Fruit fly (Drosophila melanogaster) whole organism, embryonic: Measurements from ENCODE around the gene CG42535.

Source experiments
- CG10979 ChIP-seq: fragments of 200-800 bp; sonication (Bioruptor generic); optimal IDR thresholded peaks from 2 replicates; lab custom pipeline; 2018; ENCODE audit warnings: missing biosample characterization, mild to moderate bottlenecking, missing genetic modification characterization, moderate library complexity
- CG11085 ChIP-seq: fragments of 200-800 bp; sonication (Bioruptor generic); IDR thresholded peaks from 2 replicates; pipeline ENCODE4 v1.3.6; 2022; ENCODE audit warnings: missing biosample characterization, missing genetic modification characterization
- CG11093 ChIP-seq: fragments of 200-800 bp; sonication (Bioruptor generic); IDR thresholded peaks from 3 replicates; pipeline ENCODE4 v1.3.6; 2022; ENCODE audit warnings: missing biosample characterization, missing genetic modification characterization
- CG1529 ChIP-seq: fragments of 200-800 bp; sonication (Bioruptor generic); optimal IDR thresholded peaks from 3 replicates; lab custom pipeline; 2018; ENCODE audit warnings: missing biosample characterization, missing genetic modification characterization
- CG15514 ChIP-seq: fragments of 200-800 bp; sonication (Bioruptor generic); optimal IDR thresholded peaks from 3 replicates; lab custom pipeline; 2017; ENCODE audit warnings: missing biosample characterization, missing genetic modification characterization, mild to moderate bottlenecking, moderate library complexity, missing genetic modification reagents
- CG16813 ChIP-seq: fragments of 200-800 bp; sonication (Bioruptor generic); IDR thresholded peaks from 3 replicates; pipeline ENCODE4 v1.3.6; 2022; ENCODE audit warnings: missing biosample characterization, missing genetic modification characterization; ENCODE audit not compliant: partially characterized antibody
- CG17361 ChIP-seq: fragments of 200-800 bp; sonication (Bioruptor generic); IDR thresholded peaks from 3 replicates; pipeline ENCODE4 v1.3.6; 2022; ENCODE audit warnings: missing biosample characterization, missing genetic modification characterization
- CG17568 ChIP-seq: fragments of 200-800 bp; sonication (Bioruptor generic); optimal IDR thresholded peaks from 2 replicates; lab custom pipeline; 2018; ENCODE audit warnings: missing biosample characterization, mild to moderate bottlenecking, missing genetic modification characterization, moderate library complexity
- CG18262 ChIP-seq: fragments of 200-800 bp; optimal IDR thresholded peaks from 3 replicates; lab custom pipeline; 2019; ENCODE audit warnings: missing biosample characterization, mild to moderate bottlenecking, missing genetic modification characterization, moderate library complexity
- CG31224 ChIP-seq: fragments of 200-800 bp; sonication (Bioruptor generic); IDR thresholded peaks from 2 replicates; pipeline ENCODE4 v1.3.6; 2022; ENCODE audit warnings: missing biosample characterization, missing genetic modification characterization
- CG31441 ChIP-seq: fragments of 200-800 bp; sonication (Bioruptor generic); IDR thresholded peaks from 2 replicates; pipeline ENCODE4 v1.3.6; 2022; ENCODE audit warnings: missing biosample characterization, missing genetic modification characterization
- CG3838 ChIP-seq: fragments of 200-800 bp; sonication (Bioruptor generic); optimal IDR thresholded peaks from 3 replicates; lab custom pipeline; 2016; ENCODE audit warnings: missing biosample characterization, missing genetic modification characterization
- CG8388 ChIP-seq: fragments of 200-800 bp; sonication (Bioruptor generic); optimal IDR thresholded peaks from 2 replicates; lab custom pipeline; 2019; ENCODE audit warnings: missing biosample characterization, mild to moderate bottlenecking, missing genetic modification characterization, moderate library complexity
- CG8924 ChIP-seq: fragments of 200-800 bp; optimal IDR thresholded peaks from 3 replicates; lab custom pipeline; 2019; ENCODE audit warnings: missing biosample characterization, mild to moderate bottlenecking, missing genetic modification characterization, moderate library complexity
- CG9727 ChIP-seq: fragments of 200-800 bp; sonication (Bioruptor generic); optimal IDR thresholded peaks from 3 replicates; lab custom pipeline; 2017; ENCODE audit warnings: missing biosample characterization, mild to moderate bottlenecking, missing genetic modification characterization
- D19B ChIP-seq: fragments of 200-800 bp; sonication (Bioruptor generic); optimal IDR thresholded peaks from 2 replicates; lab custom pipeline; 2017; ENCODE audit warnings: missing biosample characterization, mild to moderate bottlenecking, missing genetic modification characterization
- Dad ChIP-seq: fragments of 200-800 bp; sonication (Bioruptor generic); optimal IDR thresholded peaks from 3 replicates; lab custom pipeline; 2016; ENCODE audit warnings: missing biosample characterization, missing genetic modification characterization
- Drgx ChIP-seq: fragments of 200-800 bp; sonication (Bioruptor generic); IDR thresholded peaks from 2 replicates; pipeline ENCODE4 v1.3.6; 2022; ENCODE audit warnings: missing biosample characterization, missing genetic modification characterization
- Med ChIP-seq: fragments of 200-800 bp; sonication (Bioruptor generic); peaks from one replicate; lab custom pipeline; 2016; ENCODE audit warnings: missing biosample characterization, missing genetic modification characterization, mild to moderate bottlenecking, inconsistent platforms, moderate library complexity
- Meics ChIP-seq: fragments of 200-800 bp; sonication (Bioruptor generic); optimal IDR thresholded peaks from 2 replicates; lab custom pipeline; 2017; ENCODE audit warnings: missing biosample characterization, mild to moderate bottlenecking, missing genetic modification characterization
- Nf-YA ChIP-seq: fragments of 200-800 bp; sonication (Bioruptor generic); IDR thresholded peaks from 2 replicates; pipeline ENCODE4 v1.3.6; 2022; ENCODE audit warnings: missing biosample characterization, missing genetic modification characterization
- Oli ChIP-seq: fragments of 200-800 bp; sonication (Bioruptor generic); optimal IDR thresholded peaks from 2 replicates; lab custom pipeline; 2018; ENCODE audit warnings: missing biosample characterization, mild to moderate bottlenecking, missing genetic modification characterization, moderate library complexity
- Sox102F ChIP-seq: fragments of 200-800 bp; sonication (Bioruptor generic); optimal IDR thresholded peaks from 2 replicates; lab custom pipeline; 2018; ENCODE audit warnings: missing biosample characterization, mild to moderate bottlenecking, missing genetic modification characterization, moderate library complexity
- Ssrp ChIP-seq: fragments of 200-800 bp; sonication (Bioruptor generic); optimal IDR thresholded peaks from 2 replicates; lab custom pipeline; 2018; ENCODE audit warnings: missing biosample characterization, mild to moderate bottlenecking, missing genetic modification characterization, moderate library complexity
- Xbp1 ChIP-seq: fragments of 200-800 bp; sonication (Bioruptor generic); optimal IDR thresholded peaks from 3 replicates; lab custom pipeline; 2016; ENCODE audit warnings: missing biosample characterization, mild to moderate bottlenecking, missing genetic modification characterization
- abd-A ChIP-seq: fragments of 200-800 bp; sonication (Bioruptor generic); optimal IDR thresholded peaks from 3 replicates; lab custom pipeline; 2019; ENCODE audit warnings: missing biosample characterization, mild to moderate bottlenecking, missing genetic modification characterization, moderate library complexity
- ap ChIP-seq: fragments of 200-800 bp; sonication (Bioruptor generic); IDR thresholded peaks from 2 replicates; pipeline ENCODE4 v1.3.6; 2022; ENCODE audit warnings: missing biosample characterization, missing genetic modification characterization
- bsh ChIP-seq, 2 experiments: fragments of 200-800 bp; sonication (Bioruptor generic); optimal IDR thresholded peaks; 2 replicates each; lab custom pipeline; 2017 to 2018; ENCODE audit warnings: mild to moderate bottlenecking in 2 of 2, missing biosample characterization in 2 of 2, missing genetic modification characterization in 2 of 2, moderate library complexity in 1 of 2
- chif ChIP-seq, 2 experiments: fragments of 200-800 bp; sonication (Bioruptor generic); optimal IDR thresholded peaks; 3 replicates each; lab custom pipeline; 2016; ENCODE audit warnings: missing biosample characterization in 2 of 2, missing genetic modification characterization in 2 of 2
- ci ChIP-seq: fragments of 200-800 bp; sonication (Bioruptor generic); IDR thresholded peaks from 3 replicates; pipeline ENCODE4 v1.3.6; 2022; ENCODE audit warnings: missing biosample characterization, missing genetic modification characterization
- esg ChIP-seq: fragments of 200-800 bp; sonication (Bioruptor generic); conservative IDR thresholded peaks from 2 replicates; pipeline ENCODE4 v1.3.6; 2022; ENCODE audit warnings: missing biosample characterization, missing genetic modification characterization
- gem ChIP-seq: fragments of 200-800 bp; sonication (Bioruptor generic); optimal IDR thresholded peaks from 2 replicates; lab custom pipeline; 2019; ENCODE audit warnings: missing biosample characterization, mild to moderate bottlenecking, missing genetic modification characterization, moderate library complexity
- grn ChIP-seq: fragments of 200-800 bp; sonication (Bioruptor generic); optimal IDR thresholded peaks from 3 replicates; lab custom pipeline; 2017; ENCODE audit warnings: missing biosample characterization, missing genetic modification characterization
- gsb ChIP-seq: fragments of 200-800 bp; sonication (Bioruptor generic); IDR thresholded peaks from 2 replicates; pipeline ENCODE4 v1.3.6; 2022; ENCODE audit warnings: missing biosample characterization, missing genetic modification characterization
- jigr1 ChIP-seq: fragments of 200-800 bp; sonication (Bioruptor generic); IDR thresholded peaks from 3 replicates; pipeline ENCODE4 v1.3.6; 2022; ENCODE audit warnings: missing biosample characterization, missing genetic modification characterization
- jing ChIP-seq: fragments of 200-800 bp; sonication (Bioruptor generic); optimal IDR thresholded peaks from 2 replicates; lab custom pipeline; 2018; ENCODE audit warnings: missing biosample characterization, mild to moderate bottlenecking, missing genetic modification characterization
- lola ChIP-seq, 3 experiments: fragments of >200 bp in 2 of 3; fragments of 200-800 bp in 1 of 3; sonication (Bioruptor generic) in 1 of 3; optimal IDR thresholded peaks; 2 replicates each; lab custom pipeline; 2017 to 2019; ENCODE audit warnings: missing biosample characterization in 3 of 3, missing genetic modification characterization in 3 of 3, mild to moderate bottlenecking in 1 of 3, moderate library complexity in 1 of 3
- ranshi ChIP-seq: fragments of 200-800 bp; sonication (Bioruptor generic); IDR thresholded peaks from 2 replicates; pipeline ENCODE4 v1.3.6; 2022; ENCODE audit warnings: missing biosample characterization, missing genetic modification characterization
- row ChIP-seq: fragments of 200-800 bp; sonication (Bioruptor generic); IDR thresholded peaks from 3 replicates; pipeline ENCODE4 v1.3.6; 2022; ENCODE audit warnings: missing biosample characterization, missing genetic modification characterization
- sens ChIP-seq: fragments of 200-800 bp; sonication (Bioruptor generic); peaks from one replicate; lab custom pipeline; 2016; ENCODE audit warnings: missing biosample characterization, missing genetic modification characterization
- slou ChIP-seq: fragments of 200-800 bp; sonication (Bioruptor generic); optimal IDR thresholded peaks from 3 replicates; lab custom pipeline; 2016; ENCODE audit warnings: missing biosample characterization, missing genetic modification characterization
- twi ChIP-seq: fragments of 200-800 bp; optimal IDR thresholded peaks from 2 replicates; lab custom pipeline; 2019; ENCODE audit warnings: missing biosample characterization, mild to moderate bottlenecking, missing genetic modification characterization, moderate library complexity
- unpg ChIP-seq: fragments of 200-800 bp; sonication (Bioruptor generic); optimal IDR thresholded peaks from 3 replicates; lab custom pipeline; 2018; ENCODE audit warnings: missing biosample characterization, mild to moderate bottlenecking, missing genetic modification characterization, moderate library complexity
- vvl ChIP-seq: fragments of 200-800 bp; sonication (Bioruptor generic); IDR thresholded peaks from 2 replicates; pipeline ENCODE4 v1.3.6; 2022; ENCODE audit warnings: missing biosample characterization, missing genetic modification characterization
- wdn ChIP-seq: fragments of 200-800 bp; sonication (Bioruptor generic); IDR thresholded peaks from 2 replicates; pipeline ENCODE4 v1.3.6; 2022; ENCODE audit warnings: missing biosample characterization, missing genetic modification characterization
- zfh1 ChIP-seq: fragments of 200-800 bp; sonication (Bioruptor generic); IDR thresholded peaks from 3 replicates; pipeline ENCODE4 v1.3.6; 2022; ENCODE audit warnings: missing biosample characterization, missing genetic modification characterization

Gene CG42535

dm6 chr3L:10648431-10648830 is 17.7 kb upstream of the CG42535 start (continued):
- TF ChIP-seq zfh1 (GFP tag; lab: Robert Waterston, UW) = 0 out of 3 replicates have a peak, but pooled peaks have one; percentile 45
- TF ChIP-seq Nf-YA (GFP tag; lab: Robert Waterston, UW) = 0 out of 2 replicates have a peak, but pooled peaks have one; percentile 24
- no peak for TF ChIP-seq CG3838 (GFP tag; lab: Kevin White, UChicago)
- TF ChIP-seq twi (tag; lab: Kevin White, UChicago) = peak; percentile 32
- TF ChIP-seq CG11093 (GFP tag; lab: Robert Waterston, UW) = 0 out of 3 replicates have a peak, but pooled peaks have one; percentile 13
- peak; percentile 9 for TF ChIP-seq Ssrp (tag; lab: Kevin White, UChicago)
- TF ChIP-seq wdn (GFP tag; lab: Robert Waterston, UW) = no peak
- peak; percentile 4 for TF ChIP-seq CG9727
- TF ChIP-seq CG17361 = 0 out of 3 replicates have a peak, but pooled peaks have one; percentile 15
- no peak for TF ChIP-seq jing
- no peak for TF ChIP-seq jigr1 (GFP tag; lab: Robert Waterston, UW)
- TF ChIP-seq chif (GFP tag; optimal IDR thresholded peaks at IDR 0.05; lab: Kevin White, UChicago) = peak in 1 of 2 experiments; percentile 9
- no peak for TF ChIP-seq slou (GFP tag; lab: Kevin White, UChicago)
- TF ChIP-seq bsh (GFP tag; optimal IDR thresholded peaks at IDR 0.05; lab: Kevin White, UChicago) = peak in 1 of 2 experiments; percentile 53
- no peak for TF ChIP-seq abd-A
- no peak for TF ChIP-seq CG8924 (tag; lab: Kevin White, UChicago)
- 0 out of 3 replicates have a peak, but pooled peaks have one; percentile 52 for TF ChIP-seq ci
- TF ChIP-seq CG18262 (tag; lab: Kevin White, UChicago) = peak; percentile 11
- TF ChIP-seq sens = peak; percentile 77
- peak; percentile 61 for TF ChIP-seq Med (GFP tag; lab: Kevin White, UChicago)
- 0 out of 2 replicates have a peak, but pooled peaks have one; percentile 23 for TF ChIP-seq ranshi (GFP tag; lab: Robert Waterston, UW)
- peak; percentile 62 for TF ChIP-seq Drgx
- 0 out of 2 replicates have a peak, but pooled peaks have one; percentile 8 for TF ChIP-seq ap (GFP tag; lab: Robert Waterston, UW)
- TF ChIP-seq CG31441 = 0 out of 2 replicates have a peak, but pooled peaks have one; percentile 20
- peak; percentile 6 for TF ChIP-seq Xbp1 (GFP tag; lab: Kevin White, UChicago)
- peak; percentile 36; the same call in 1 of the 2 replicates for TF ChIP-seq vvl (GFP tag; lab: Robert Waterston, UW)
- TF ChIP-seq Sox102F (GFP tag; lab: Kevin White, UChicago) = peak; percentile 23
- TF ChIP-seq gem = peak; percentile 35
- no peak for TF ChIP-seq CG31224 (GFP tag; lab: Robert Waterston, UW)
- peak; percentile 9 for TF ChIP-seq CG10979 (tag; lab: Kevin White, UChicago)
- TF ChIP-seq CG11085 = no peak
- peak; percentile 1 for TF ChIP-seq Oli (tag; lab: Kevin White, UChicago)
- no peak for TF ChIP-seq D19B (GFP tag; lab: Kevin White, UChicago)
- no peak for TF ChIP-seq Meics (GFP tag; lab: Kevin White, UChicago)
- no peak for TF ChIP-seq lola (GFP tag; optimal IDR thresholded peaks at IDR 0.05; lab: Kevin White, UChicago)
- TF ChIP-seq gsb (GFP tag; lab: Robert Waterston, UW) = no peak
- peak; percentile 17 for TF ChIP-seq unpg (GFP tag; lab: Kevin White, UChicago)
- TF ChIP-seq CG8388 = peak; percentile 17
- TF ChIP-seq, all 482 proteins: peak for 36

dm6 chr3L:10647158-10647557 is 16.4 kb upstream of the CG42535 start:
- no peak for TF ChIP-seq CG16813 (GFP tag; lab: Robert Waterston, UW)
- TF ChIP-seq grn (GFP tag; lab: Kevin White, UChicago) = no peak
- TF ChIP-seq CG1529 (GFP tag; lab: Kevin White, UChicago) = no peak
- TF ChIP-seq Dad = no peak
- 0 out of 2 replicates have a peak, but pooled peaks have one; percentile 5 for TF ChIP-seq esg (GFP tag; lab: Robert Waterston, UW)
- TF ChIP-seq CG15514 (GFP tag; lab: Kevin White, UChicago) = no peak
- TF ChIP-seq CG17568 (GFP tag; lab: Kevin White, UChicago) = no peak
- TF ChIP-seq row (GFP tag; lab: Robert Waterston, UW) = peak; percentile 8; the same call in 1 of the 3 replicates
- TF ChIP-seq sens = peak; percentile 58
